Worm (Caenorhabditis elegans): Measurements from ENCODE around the gene sri-29.

sri-29 gene

ce11 chrII:3053689-3054088, 9.6 kb downstream of the sri-29 start:
- TF ChIP-seq unc-86 (tag; optimal IDR thresholded peaks at IDR 0.05) (no peak), T23F11.4 (GFP tag; optimal IDR thresholded peaks at IDR 0.05) (no peak), elt-2 (tag; optimal IDR thresholded peaks at IDR 0.05) (no peak), fkh-10 (GFP tag; optimal IDR thresholded peaks at IDR 0.05) (no peak), mec-3 (tag; optimal IDR thresholded peaks at IDR 0.05; ENCODE audit: borderline replicate concordance) (no peak), fkh-6 (tag; optimal IDR thresholded peaks at IDR 0.05) (no peak), unc-3 (GFP tag; conservative IDR thresholded peaks at IDR 0.05) (no peak), unc-3 (tag; optimal IDR thresholded peaks at IDR 0.05) (no peak), pag-3 (tag; optimal IDR thresholded peaks at IDR 0.05; ENCODE audit: borderline replicate concordance) (no peak), unc-42 (tag; optimal IDR thresholded peaks at IDR 0.05) (no peak), lin-11 (tag; optimal IDR thresholded peaks at IDR 0.05) (no peak), ahr-1 (tag; optimal IDR thresholded peaks at IDR 0.05) (no peak), ttx-3 (tag; optimal IDR thresholded peaks at IDR 0.05) (no peak)

- TF ChIP-seq sox-4 (tag; optimal IDR thresholded peaks at IDR 0.05): no peak
- no peak for TF ChIP-seq lim-6 (tag; optimal IDR thresholded peaks at IDR 0.05)
- TF ChIP-seq eyg-1 (tag; optimal IDR thresholded peaks at IDR 0.05): no peak
- no peak for TF ChIP-seq ceh-14 (tag; optimal IDR thresholded peaks at IDR 0.05)
- no peak for TF ChIP-seq C38D4.7 (GFP tag; optimal IDR thresholded peaks at IDR 0.05)
- TF ChIP-seq zip-5 (tag; optimal IDR thresholded peaks at IDR 0.05): no peak
- no peak for TF ChIP-seq sox-2 (GFP tag; IDR thresholded peaks at IDR 0.05)
- TF ChIP-seq hlh-8 (tag; optimal IDR thresholded peaks at IDR 0.05): no peak
- TF ChIP-seq madf-2 (tag; optimal IDR thresholded peaks at IDR 0.05): no peak
- no peak for TF ChIP-seq ahr-1 (tag; optimal IDR thresholded peaks at IDR 0.05)
- TF ChIP-seq mec-3 (tag; optimal IDR thresholded peaks at IDR 0.05; ENCODE audit: borderline replicate concordance): no peak
- no peak for TF ChIP-seq ceh-18 (tag; optimal IDR thresholded peaks at IDR 0.05)
These were observed 10.1 kb downstream of the sri-29 start, which contains the start of gene lido-13 for ce11 chrII:3054221-3054620. TSS of gene lido-13 (minus strand) at chrII:3054321.

ce11 chrII:3054622-3055021, 10.5 kb downstream of the sri-29 start:
- TF ChIP-seq sdc-2 (tag; optimal IDR thresholded peaks at IDR 0.05) (no peak), pag-3 (tag; optimal IDR thresholded peaks at IDR 0.05; ENCODE audit: borderline replicate concordance) (no peak), nfya-1 (tag; optimal IDR thresholded peaks at IDR 0.05) (peak; percentile 72), hlh-6 (tag; optimal IDR thresholded peaks at IDR 0.05) (peak; percentile 6), ceh-2 (tag; optimal IDR thresholded peaks at IDR 0.05) (peak; percentile 11), ceh-31 (tag; optimal IDR thresholded peaks at IDR 0.05) (peak; percentile 31), ceh-9 (tag; optimal IDR thresholded peaks at IDR 0.05) (no peak), dve-1 (tag; optimal IDR thresholded peaks at IDR 0.05) (no peak), ceh-45 (GFP tag; IDR thresholded peaks at IDR 0.05) (no peak), tbx-2 (tag; optimal IDR thresholded peaks at IDR 0.05) (peak; percentile 22), dmd-4 (tag; optimal IDR thresholded peaks at IDR 0.05; ENCODE audit: borderline replicate concordance) (no peak), ref-2 (tag; optimal IDR thresholded peaks at IDR 0.05) (peak; percentile 23), ceh-34 (tag; optimal IDR thresholded peaks at IDR 0.05) (peak; percentile 55), rnt-1 (tag; optimal IDR thresholded peaks at IDR 0.05) (no peak), pqm-1 (tag; optimal IDR thresholded peaks at IDR 0.05) (no peak), K09A11.1 (tag; optimal IDR thresholded peaks at IDR 0.05; ENCODE audit: insufficient read depth) (no peak), elt-2 (tag; optimal IDR thresholded peaks at IDR 0.05) (no peak)

ce11 chrII:3055531-3055930, 11.4 kb downstream of the sri-29 start:
- peak; percentile 60 for TF ChIP-seq pros-1 (tag; optimal IDR thresholded peaks at IDR 0.05)
- peak; percentile 16 for TF ChIP-seq ceh-18 (tag; optimal IDR thresholded peaks at IDR 0.05)
- no peak for TF ChIP-seq dve-1 (tag; optimal IDR thresholded peaks at IDR 0.05)
- TF ChIP-seq ceh-34 (tag; optimal IDR thresholded peaks at IDR 0.05): peak; percentile 45
- TF ChIP-seq ref-2 (tag; optimal IDR thresholded peaks at IDR 0.05): peak; percentile 53
- TF ChIP-seq elt-2 (tag; optimal IDR thresholded peaks at IDR 0.05): no peak
- peak; percentile 48 for TF ChIP-seq fkh-6 (tag; optimal IDR thresholded peaks at IDR 0.05)
- no peak for TF ChIP-seq ttx-3 (tag; optimal IDR thresholded peaks at IDR 0.05)
- no peak for TF ChIP-seq lin-11 (tag; optimal IDR thresholded peaks at IDR 0.05)
- peak; percentile 53 for TF ChIP-seq ceh-31 (tag; optimal IDR thresholded peaks at IDR 0.05)
- peak; percentile 67 for TF ChIP-seq hlh-30 (tag; optimal IDR thresholded peaks at IDR 0.05; ENCODE audit: insufficient read depth)
- no peak for TF ChIP-seq ceh-45 (GFP tag; IDR thresholded peaks at IDR 0.05)
- peak; percentile 43 for TF ChIP-seq sdc-2 (tag; optimal IDR thresholded peaks at IDR 0.05)
- peak; percentile 58 for TF ChIP-seq unc-42 (tag; optimal IDR thresholded peaks at IDR 0.05)
- peak; percentile 66 for TF ChIP-seq ceh-14 (tag; optimal IDR thresholded peaks at IDR 0.05)
- TF ChIP-seq tbx-2 (tag; optimal IDR thresholded peaks at IDR 0.05): peak; percentile 60
- TF ChIP-seq C08G9.2 (tag; optimal IDR thresholded peaks at IDR 0.05): peak; percentile 46
- peak; percentile 24 for TF ChIP-seq nhr-232 (tag; optimal IDR thresholded peaks at IDR 0.05)
- TF ChIP-seq nfya-1 (tag; optimal IDR thresholded peaks at IDR 0.05): peak; percentile 67
- TF ChIP-seq sox-4 (tag; optimal IDR thresholded peaks at IDR 0.05): peak; percentile 25
- TF ChIP-seq ceh-19 (GFP tag; optimal IDR thresholded peaks at IDR 0.05): peak; percentile 0
